Worm (Caenorhabditis elegans): ENCODE data around the gene C14B4.2.

C14B4.2 gene

DNA sequence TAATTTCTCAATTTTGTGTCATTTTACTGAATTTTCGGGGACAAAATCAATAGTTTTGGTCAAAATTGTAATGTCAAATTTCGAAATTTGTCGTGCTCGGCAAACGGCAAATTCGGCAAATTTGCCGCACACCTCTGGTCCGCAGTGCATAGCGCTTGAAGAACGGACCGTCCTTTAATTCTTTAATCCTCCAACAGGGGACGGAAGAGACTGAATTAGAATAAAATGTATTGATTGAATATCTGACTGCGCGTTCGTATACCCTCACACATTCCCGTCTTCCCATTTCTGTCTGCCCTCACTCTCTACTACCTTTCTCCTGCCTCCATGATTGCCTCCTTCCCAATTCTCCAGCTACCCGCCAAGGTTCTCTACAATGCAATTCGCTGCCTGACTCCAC lies 63.2 kb downstream of the C14B4.2 start, which contains the start of gene F55C9.14:
TSS of gene F55C9.14 (plus strand) at position 301 of the 400 bp plus-strand sequence.
- TF ChIP-seq cey-2 (tag; optimal IDR thresholded peaks at IDR 0.05; ENCODE audit: borderline replicate concordance, insufficient read depth), result no peak
- no peak for TF ChIP-seq T20F7.1 (GFP tag; optimal IDR thresholded peaks at IDR 0.05)
- TF ChIP-seq fkh-10 (GFP tag; optimal IDR thresholded peaks at IDR 0.05), result no peak
- no peak for TF ChIP-seq spr-3 (GFP tag; optimal IDR thresholded peaks at IDR 0.05)
- no peak for TF ChIP-seq unc-39 (tag; optimal IDR thresholded peaks at IDR 0.05)
- no peak for TF ChIP-seq F44E2.7 (GFP tag; IDR thresholded peaks at IDR 0.05)
- TF ChIP-seq F26F4.8 (GFP tag; conservative IDR thresholded peaks at IDR 0.05), result no peak
- TF ChIP-seq dmd-8 (GFP tag; IDR thresholded peaks at IDR 0.05), result no peak
- TF ChIP-seq egl-43 (GFP tag; IDR thresholded peaks at IDR 0.05), result no peak
- no peak for TF ChIP-seq php-3 (GFP tag; IDR thresholded peaks at IDR 0.05)
- no peak for TF ChIP-seq dpl-1 (GFP tag; optimal IDR thresholded peaks at IDR 0.05)
- no peak for TF ChIP-seq F37D6.2 (tag; optimal IDR thresholded peaks at IDR 0.05)

DNA sequence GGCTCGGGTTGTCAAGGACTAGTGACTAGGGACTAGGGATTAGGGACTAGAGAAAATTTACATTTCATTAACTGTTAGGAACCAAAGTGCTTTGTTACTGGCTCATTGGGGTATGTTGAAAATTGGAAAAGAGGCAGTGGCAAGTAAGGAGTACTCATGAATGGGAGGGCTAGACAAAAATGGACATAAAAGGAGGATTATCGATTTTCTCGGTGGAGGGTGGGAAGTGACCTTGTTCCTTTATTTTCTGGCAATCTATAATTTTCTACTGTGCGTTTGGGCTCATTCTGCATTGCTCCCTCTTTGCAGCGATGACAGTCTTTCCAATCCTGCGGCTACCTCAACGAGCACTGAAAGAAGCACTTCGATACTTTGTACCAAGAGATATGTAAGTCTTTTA lies 65.0 kb downstream of the C14B4.2 start, which contains the start of gene fbxb-60:
TSS of gene fbxb-60 (plus strand) at position 301 of the 400 bp plus-strand sequence.
- TF ChIP-seq aha-1 (tag), result peak; percentile 76
- TF ChIP-seq zfp-2 (tag; optimal IDR thresholded peaks at IDR 0.05), result no peak
- TF ChIP-seq ceh-28 (tag; optimal IDR thresholded peaks at IDR 0.05), result peak; percentile 9

DNA sequence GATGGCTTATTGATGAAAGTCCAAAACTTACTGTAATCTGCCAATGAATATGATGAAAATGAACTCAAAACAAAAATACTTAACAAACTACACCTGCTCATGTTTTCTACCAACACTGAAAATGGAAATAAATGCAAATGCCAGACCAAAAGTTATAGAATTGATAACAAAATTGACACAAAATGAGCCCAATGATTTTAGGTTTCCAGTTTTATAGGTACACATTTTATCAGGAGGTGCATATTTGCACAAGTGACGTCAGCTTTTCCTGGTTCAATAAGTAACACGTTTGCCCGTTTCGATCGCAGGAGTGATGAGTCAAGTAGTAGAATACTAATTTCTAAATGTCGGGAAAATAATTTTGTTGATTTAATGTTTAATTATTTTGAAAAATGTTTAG lies 65.7 kb downstream of the C14B4.2 start, which contains the start of gene F55C9.6:
TSS of gene F55C9.6 (minus strand) at position 101 of the 400 bp plus-strand sequence.
- TF ChIP-seq unc-130 (GFP tag; optimal IDR thresholded peaks at IDR 0.05), result no peak
- no peak for TF ChIP-seq mdt-29 (GFP tag; IDR thresholded peaks at IDR 0.05)
- no peak for TF ChIP-seq nhr-6 (tag; optimal IDR thresholded peaks at IDR 0.05)
- no peak for TF ChIP-seq F37D6.2 (tag; optimal IDR thresholded peaks at IDR 0.05)
- TF ChIP-seq aha-1 (tag), result no peak
- no peak for TF ChIP-seq R02D3.7 (tag; optimal IDR thresholded peaks at IDR 0.05)
- TF ChIP-seq madf-9 (GFP tag; conservative IDR thresholded peaks at IDR 0.05), result no peak
- TF ChIP-seq set-16 (GFP tag; IDR thresholded peaks at IDR 0.05), result no peak
- no peak for TF ChIP-seq vab-7 (GFP tag; IDR thresholded peaks at IDR 0.05)
- no peak for TF ChIP-seq F44E2.7 (GFP tag; IDR thresholded peaks at IDR 0.05)
- no peak for TF ChIP-seq D1046.2 (GFP tag; IDR thresholded peaks at IDR 0.05)
- no peak for TF ChIP-seq ztf-11 (tag; optimal IDR thresholded peaks at IDR 0.05)
- no peak for TF ChIP-seq daf-16 (GFP tag; optimal IDR thresholded peaks at IDR 0.05)
- no peak for TF ChIP-seq daf-16 (tag; optimal IDR thresholded peaks at IDR 0.05)
- TF ChIP-seq nhr-42 (GFP tag; IDR thresholded peaks at IDR 0.05), result no peak
- TF ChIP-seq nhr-102 (tag; optimal IDR thresholded peaks at IDR 0.05), result no peak
- TF ChIP-seq lin-29 (GFP tag; IDR thresholded peaks at IDR 0.05), result no peak
- no peak for TF ChIP-seq lin-15B (tag; optimal IDR thresholded peaks at IDR 0.05)

DNA sequence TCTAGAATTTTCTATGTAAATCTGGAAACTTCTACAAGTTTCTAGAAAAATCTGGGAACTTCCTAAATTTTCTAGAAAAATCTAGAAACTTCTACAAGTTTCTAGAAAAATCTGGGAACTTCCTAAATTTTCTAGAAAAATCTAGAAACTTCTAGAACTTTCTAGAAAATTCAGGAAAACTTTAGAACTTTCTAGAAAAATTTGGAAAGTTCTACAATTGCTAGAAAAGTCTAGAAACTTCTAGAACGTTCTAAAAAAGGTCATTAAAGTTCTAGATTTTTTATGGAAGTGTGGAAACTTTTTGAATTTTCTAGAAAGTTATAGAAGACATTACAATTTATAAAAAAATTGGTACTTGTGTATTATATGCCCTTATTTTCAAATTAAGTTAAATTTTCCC lies 69.4 kb downstream of the C14B4.2 start, which contains the start of gene F55C9.5:
TSS of gene F55C9.5 (minus strand) at position 101 of the 400 bp plus-strand sequence.
- TF ChIP-seq mdt-29 (GFP tag; IDR thresholded peaks at IDR 0.05) (no peak), nhr-10 (tag; optimal IDR thresholded peaks at IDR 0.05) (no peak), fkh-10 (GFP tag; optimal IDR thresholded peaks at IDR 0.05) (no peak), saeg-2 (GFP tag; IDR thresholded peaks at IDR 0.05) (no peak), ama-1 (optimal IDR thresholded peaks at IDR 0.05) (no peak), mes-2 (tag; optimal IDR thresholded peaks at IDR 0.05; ENCODE audit: poor library complexity, severe bottlenecking) (no peak), unc-62 (GFP tag; optimal IDR thresholded peaks at IDR 0.05 in 1 of 2) (no peak), unc-62 (tag; optimal IDR thresholded peaks at IDR 0.05) (no peak), dmd-6 (GFP tag; IDR thresholded peaks at IDR 0.05) (no peak), nhr-77 (tag; optimal IDR thresholded peaks at IDR 0.05) (no peak), F44E2.7 (GFP tag; IDR thresholded peaks at IDR 0.05) (no peak), daf-19 (GFP tag; conservative IDR thresholded peaks at IDR 0.05) (no peak), zip-2 (tag; optimal IDR thresholded peaks at IDR 0.05) (no peak), daf-8 (GFP tag; IDR thresholded peaks at IDR 0.05) (no peak)
